Worm (Caenorhabditis elegans) whole organism, early embryonic: ENCODE data around the gene F14H3.15.

Experiments
- B0310.2 ChIP-seq: sonication (generic microtip); optimal IDR thresholded peaks from 2 replicates; lab custom pipeline; 2016; ENCODE audit warnings: mild to moderate bottlenecking, missing genetic modification characterization, missing compliant biosample characterization
- F13C5.2 ChIP-seq: sonication (generic microtip); optimal IDR thresholded peaks from 2 replicates; lab custom pipeline; 2017; ENCODE audit warnings: mild to moderate bottlenecking, missing genetic modification characterization, inconsistent platforms, missing compliant biosample characterization
- aly-1 ChIP-seq: sonication (generic microtip); optimal IDR thresholded peaks from 2 replicates; lab custom pipeline; 2016; ENCODE audit warnings: missing genetic modification characterization, missing compliant biosample characterization
- ama-1 ChIP-seq: fragments of 150-350 bp; optimal IDR thresholded peaks from 2 replicates; lab custom pipeline; 2014
- ceh-13 ChIP-seq: fragments of 200-800 bp; sonication (Bioruptor generic); optimal IDR thresholded peaks from 2 replicates; lab custom pipeline; 2018; ENCODE audit warnings: mild to moderate bottlenecking, missing genetic modification characterization, missing compliant biosample characterization
- ceh-36 ChIP-seq: sonication (generic microtip); optimal IDR thresholded peaks from 2 replicates; lab custom pipeline; 2016; ENCODE audit warnings: missing genetic modification characterization, inconsistent platforms, missing compliant biosample characterization
- ets-7 ChIP-seq: sonication (generic microtip); optimal IDR thresholded peaks from 2 replicates; lab custom pipeline; 2016; ENCODE audit warnings: missing genotype, missing genetic modification characterization, missing compliant biosample characterization
- flt-1 ChIP-seq: fragments of 200-800 bp; sonication (Bioruptor generic); IDR thresholded peaks from 2 replicates; pipeline ENCODE4 v1.3.6; 2022; ENCODE audit warnings: missing genetic modification characterization, missing compliant biosample characterization
- hmbx-1 ChIP-seq: sonication (generic microtip); optimal IDR thresholded peaks from 2 replicates; lab custom pipeline; 2016; ENCODE audit warnings: mild to moderate bottlenecking, missing genetic modification characterization, missing compliant biosample characterization
- pes-1 ChIP-seq: fragments of 200-800 bp; sonication (Bioruptor generic); IDR thresholded peaks from 2 replicates; pipeline ENCODE4 v1.3.6; 2022; ENCODE audit warnings: missing genetic modification reagents, missing genetic modification characterization, missing compliant biosample characterization
- scrt-1 ChIP-seq: fragments of 200-800 bp; sonication (Bioruptor generic); IDR thresholded peaks from 2 replicates; pipeline ENCODE4 v1.3.6; 2022; ENCODE audit warnings: missing genetic modification characterization, missing compliant biosample characterization
- sea-1 ChIP-seq: fragments of 200-800 bp; sonication (Bioruptor generic); conservative IDR thresholded peaks from 2 replicates; pipeline ENCODE4 v1.3.6; 2022; ENCODE audit warnings: missing genetic modification characterization, missing compliant biosample characterization
- tra-4 ChIP-seq: sonication (generic microtip); optimal IDR thresholded peaks from 2 replicates; lab custom pipeline; 2017; ENCODE audit warnings: missing genetic modification characterization, missing compliant biosample characterization

DNA sequence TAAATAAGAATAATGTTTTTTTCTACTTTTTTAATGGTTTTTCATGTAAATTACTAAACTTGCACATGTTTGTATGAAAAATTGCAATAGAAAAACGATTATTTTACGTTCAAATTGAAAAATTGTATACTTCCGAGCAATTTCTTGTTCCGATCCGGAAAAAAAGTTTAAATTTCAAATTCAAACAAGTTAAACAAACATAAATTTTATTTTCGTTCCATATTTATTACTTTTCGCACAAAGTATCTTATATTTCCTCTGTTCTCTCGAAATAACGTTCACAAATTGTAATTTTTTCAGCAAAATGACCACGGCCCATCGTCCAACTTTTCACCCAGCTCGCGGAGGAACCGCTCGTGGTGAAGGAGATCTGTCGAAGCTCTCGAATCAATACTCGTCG lies 37.0 kb downstream of the F14H3.15 start, which contains the start of gene cwc-15:
- no peak for TF ChIP-seq pes-1 (GFP tag; lab: Robert Waterston, UW)
- no peak for TF ChIP-seq aly-1 (tag; lab: Kevin White, UChicago)
- no peak for TF ChIP-seq tra-4 (tag; lab: Kevin White, UChicago)
- no peak for TF ChIP-seq F13C5.2 (tag; lab: Kevin White, UChicago)
- TF ChIP-seq flt-1: no peak
- no peak for TF ChIP-seq scrt-1 (GFP tag; lab: Robert Waterston, UW)
- no peak for TF ChIP-seq ets-7 (tag; lab: Kevin White, UChicago)
- no peak for TF ChIP-seq ama-1
- TF ChIP-seq ceh-13 (GFP tag; lab: Kevin White, UChicago): no peak
- TF ChIP-seq sea-1 (GFP tag; lab: Robert Waterston, UW): no peak
- no peak for TF ChIP-seq B0310.2 (tag; lab: Kevin White, UChicago)
- no peak for TF ChIP-seq ceh-36
- no peak for TF ChIP-seq hmbx-1
